Fruit fly (Drosophila melanogaster) whole organism, embryonic: ENCODE measurements around the gene Drsl1.

Source experiments
- Abd-B ChIP-seq: fragments of 200-800 bp; sonication (Bioruptor generic); optimal IDR thresholded peaks from 2 replicates; lab custom pipeline; 2018; ENCODE audit warnings: missing biosample characterization, mild to moderate bottlenecking, missing genetic modification characterization, moderate library complexity
- Ada2b ChIP-seq: fragments of 200-800 bp; sonication (Bioruptor generic); IDR thresholded peaks from 2 replicates; pipeline ENCODE4 v1.3.6; 2022; ENCODE audit warnings: missing biosample characterization, missing genetic modification characterization
- Atf6 ChIP-seq: fragments of 200-800 bp; sonication (Bioruptor generic); IDR thresholded peaks from 2 replicates; pipeline ENCODE4 v1.3.6; 2022; ENCODE audit warnings: missing biosample characterization, missing genetic modification characterization
- Blimp-1 ChIP-seq: fragments of 200-800 bp; sonication (Bioruptor generic); optimal IDR thresholded peaks from 3 replicates; lab custom pipeline; 2018; ENCODE audit warnings: missing biosample characterization, missing genetic modification characterization, mild to moderate bottlenecking, moderate library complexity, missing genetic modification reagents
- CG10321 ChIP-seq: fragments of 200-800 bp; sonication (Bioruptor generic); IDR thresholded peaks from 2 replicates; pipeline ENCODE4 v1.3.6; 2022; ENCODE audit warnings: missing biosample characterization, missing genetic modification characterization
- CG12071 ChIP-seq: fragments of 200-800 bp; sonication (Bioruptor generic); optimal IDR thresholded peaks from 3 replicates; lab custom pipeline; 2018; ENCODE audit warnings: missing biosample characterization, mild to moderate bottlenecking, missing genetic modification characterization
- CG12155 ChIP-seq: fragments of 200-800 bp; sonication (Bioruptor generic); optimal IDR thresholded peaks from 3 replicates; lab custom pipeline; 2016; ENCODE audit warnings: missing biosample characterization, missing genetic modification characterization
- CG12744 ChIP-seq: fragments of 200-800 bp; sonication (Bioruptor generic); optimal IDR thresholded peaks from 2 replicates; lab custom pipeline; 2016; ENCODE audit warnings: missing biosample characterization, missing genetic modification characterization
- CG14667 ChIP-seq: fragments of 200-800 bp; sonication (Bioruptor generic); IDR thresholded peaks from 2 replicates; pipeline ENCODE4 v1.3.6; 2022; ENCODE audit warnings: missing biosample characterization, missing genetic modification characterization
- CG15269 ChIP-seq: fragments of 200-800 bp; sonication (Bioruptor generic); optimal IDR thresholded peaks from 2 replicates; lab custom pipeline; 2018; ENCODE audit warnings: missing biosample characterization, mild to moderate bottlenecking, missing genetic modification characterization, moderate library complexity
- CG1647 ChIP-seq: fragments of 200-800 bp; sonication (Bioruptor generic); optimal IDR thresholded peaks from 3 replicates; lab custom pipeline; 2016; ENCODE audit warnings: missing biosample characterization, missing genetic modification characterization
- CG16863 ChIP-seq: fragments of 200-800 bp; sonication (Bioruptor generic); optimal IDR thresholded peaks from 3 replicates; lab custom pipeline; 2016; ENCODE audit warnings: missing biosample characterization, missing genetic modification characterization
- CG18011 ChIP-seq: fragments of 200-800 bp; sonication (Bioruptor generic); optimal IDR thresholded peaks from 2 replicates; lab custom pipeline; 2017; ENCODE audit warnings: missing biosample characterization, missing genetic modification characterization, mild to moderate bottlenecking, moderate library complexity, missing genotype
- CG33213 ChIP-seq: fragments of 200-800 bp; sonication (Bioruptor generic); optimal IDR thresholded peaks from 3 replicates; lab custom pipeline; 2016; ENCODE audit warnings: missing biosample characterization, missing genetic modification characterization
- CG42726 ChIP-seq: fragments of 200-800 bp; sonication (Bioruptor generic); IDR thresholded peaks from 2 replicates; pipeline ENCODE4 v1.3.6; 2022; ENCODE audit warnings: missing biosample characterization, missing genetic modification characterization; ENCODE audit not compliant: partially characterized antibody
- CG4730 ChIP-seq: fragments of 200-800 bp; sonication (Bioruptor generic); IDR thresholded peaks from 2 replicates; pipeline ENCODE4 v1.3.6; 2022; ENCODE audit warnings: missing biosample characterization, missing genetic modification characterization
- CG7987 ChIP-seq: fragments of 200-800 bp; sonication (Bioruptor generic); optimal IDR thresholded peaks from 2 replicates; lab custom pipeline; 2018; ENCODE audit warnings: missing biosample characterization, mild to moderate bottlenecking, missing genetic modification characterization, moderate library complexity
- CG9609 ChIP-seq: fragments of 200-800 bp; sonication (Bioruptor generic); optimal IDR thresholded peaks from 3 replicates; lab custom pipeline; 2016; ENCODE audit warnings: missing biosample characterization, missing genetic modification characterization
- CG9797 ChIP-seq: fragments of 200-800 bp; sonication (Bioruptor generic); optimal IDR thresholded peaks from 3 replicates; lab custom pipeline; 2018; ENCODE audit warnings: missing biosample characterization, mild to moderate bottlenecking, missing genetic modification characterization
- Chrac-16 ChIP-seq: fragments of 200-800 bp; sonication (Bioruptor generic); optimal IDR thresholded peaks from 3 replicates; lab custom pipeline; 2016; ENCODE audit warnings: missing biosample characterization, missing genetic modification characterization
- Dll ChIP-seq: fragments of 200-800 bp; sonication (Bioruptor generic); IDR thresholded peaks from 4 replicates; pipeline ENCODE4 v1.3.6; 2022; ENCODE audit warnings: missing biosample characterization, missing genetic modification characterization; ENCODE audit not compliant: partially characterized antibody
- HHEX ChIP-seq: fragments of 200-800 bp; sonication (Bioruptor generic); optimal IDR thresholded peaks from 3 replicates; lab custom pipeline; 2017; ENCODE audit warnings: missing biosample characterization, mild to moderate bottlenecking, missing genetic modification characterization, missing genetic modification reagents
- HLH4C ChIP-seq: fragments of 200-800 bp; sonication (Bioruptor generic); IDR thresholded peaks from 3 replicates; pipeline ENCODE4 v1.3.6; 2022; ENCODE audit warnings: missing biosample characterization, missing genetic modification characterization; ENCODE audit not compliant: partially characterized antibody
- MBD-R2 ChIP-seq: fragments of 200-800 bp; sonication (Bioruptor generic); IDR thresholded peaks from 2 replicates; pipeline ENCODE4 v1.3.6; 2022; ENCODE audit warnings: missing biosample characterization, missing genetic modification characterization
- MESR4 ChIP-seq: fragments of 200-800 bp; sonication (Bioruptor generic); optimal IDR thresholded peaks from 2 replicates; lab custom pipeline; 2018; ENCODE audit warnings: missing biosample characterization, mild to moderate bottlenecking, missing genetic modification characterization, moderate library complexity
- Myb ChIP-seq: fragments of 200-800 bp; sonication (Bioruptor generic); optimal IDR thresholded peaks from 2 replicates; lab custom pipeline; 2016; ENCODE audit warnings: missing biosample characterization, missing genetic modification characterization
- Nf-YB ChIP-seq: fragments of 200-800 bp; sonication (Bioruptor generic); optimal IDR thresholded peaks from 3 replicates; lab custom pipeline; 2019; ENCODE audit warnings: missing biosample characterization, mild to moderate bottlenecking, missing genetic modification characterization, moderate library complexity
- Stat92E ChIP-seq, 3 experiments: fragments of >200 bp in 2 of 3; fragments of 200-800 bp in 1 of 3; sonication (Bioruptor generic) in 1 of 3; optimal IDR thresholded peaks; 2 replicates each; lab custom pipeline; 2017 to 2019; ENCODE audit warnings: missing biosample characterization in 3 of 3, missing genetic modification characterization in 3 of 3, mild to moderate bottlenecking in 1 of 3, moderate library complexity in 1 of 3
- Taf1 ChIP-seq: fragments of 200-800 bp; sonication (Bioruptor generic); IDR thresholded peaks from 2 replicates; pipeline ENCODE4 v1.3.6; 2022; ENCODE audit warnings: missing biosample characterization, missing genetic modification characterization
- abd-A ChIP-seq: fragments of 200-800 bp; sonication (Bioruptor generic); optimal IDR thresholded peaks from 3 replicates; lab custom pipeline; 2019; ENCODE audit warnings: missing biosample characterization, mild to moderate bottlenecking, missing genetic modification characterization, moderate library complexity
- chinmo ChIP-seq: fragments of 200-800 bp; sonication (Bioruptor generic); IDR thresholded peaks from 4 replicates; pipeline ENCODE4 v1.3.6; 2022; ENCODE audit warnings: missing biosample characterization, missing genetic modification characterization; ENCODE audit not compliant: partially characterized antibody
- cwo ChIP-seq: fragments of 200-800 bp; sonication (Bioruptor generic); optimal IDR thresholded peaks from 3 replicates; lab custom pipeline; 2017; ENCODE audit warnings: missing biosample characterization, missing genetic modification characterization, mild to moderate bottlenecking, moderate library complexity, missing genetic modification reagents
- dysf ChIP-seq: fragments of 200-800 bp; sonication (Bioruptor generic); IDR thresholded peaks from 3 replicates; pipeline ENCODE4 v1.3.6; 2022; ENCODE audit warnings: missing biosample characterization, missing genetic modification characterization
- ewg ChIP-seq: fragments of 200-800 bp; sonication (Bioruptor generic); optimal IDR thresholded peaks from 3 replicates; lab custom pipeline; 2017; ENCODE audit warnings: mild to moderate bottlenecking, missing biosample characterization, missing genetic modification reagents, missing genetic modification characterization
- grau ChIP-seq: fragments of 200-800 bp; optimal IDR thresholded peaks from 3 replicates; lab custom pipeline; 2019; ENCODE audit warnings: missing biosample characterization, mild to moderate bottlenecking, missing genetic modification characterization, moderate library complexity
- ken ChIP-seq: fragments of 200-800 bp; sonication (Bioruptor generic); IDR thresholded peaks from 3 replicates; pipeline ENCODE4 v1.3.6; 2022; ENCODE audit warnings: missing biosample characterization, missing genetic modification characterization
- nau ChIP-seq: fragments of 200-800 bp; sonication (Bioruptor generic); optimal IDR thresholded peaks from 3 replicates; lab custom pipeline; 2017; ENCODE audit warnings: missing biosample characterization, mild to moderate bottlenecking, missing genetic modification characterization, missing genetic modification reagents
- onecut ChIP-seq: fragments of 200-800 bp; sonication (Bioruptor generic); IDR thresholded peaks from 2 replicates; pipeline ENCODE4 v1.3.6; 2022; ENCODE audit warnings: missing biosample characterization, missing genetic modification characterization
- otp ChIP-seq: fragments of 200-800 bp; sonication (Bioruptor generic); IDR thresholded peaks from 3 replicates; pipeline ENCODE4, ENCODE4 v1.3.6; 2022; ENCODE audit warnings: missing biosample characterization, missing genetic modification characterization
- pita ChIP-seq: fragments of 200-800 bp; sonication (Bioruptor generic); optimal IDR thresholded peaks from 2 replicates; lab custom pipeline; 2017; ENCODE audit warnings: missing biosample characterization, mild to moderate bottlenecking, missing genetic modification characterization
- prd ChIP-seq, 3 experiments: fragments of >200 bp in 2 of 3; fragments of 200-800 bp in 1 of 3; sonication (Bioruptor generic) in 1 of 3; optimal IDR thresholded peaks in 2 of 3; IDR thresholded peaks in 1 of 3; 2 replicates in 2 of 3; 3 replicates in 1 of 3; pipeline versions ENCODE4 v1.3.6 to Lab custom; 2017 to 2022; ENCODE audit warnings: missing biosample characterization in 1 of 3, missing genetic modification characterization in 1 of 3
- pros ChIP-seq: fragments of 200-800 bp; sonication (Bioruptor generic); optimal IDR thresholded peaks from 3 replicates; lab custom pipeline; 2019; ENCODE audit warnings: missing biosample characterization, mild to moderate bottlenecking, missing genetic modification characterization, moderate library complexity
- pzg ChIP-seq: fragments of 200-800 bp; sonication (Bioruptor generic); optimal IDR thresholded peaks from 3 replicates; lab custom pipeline; 2018; ENCODE audit warnings: missing biosample characterization, mild to moderate bottlenecking, missing genetic modification characterization, moderate library complexity
- run ChIP-seq: fragments of 200-800 bp; sonication (Bioruptor generic); optimal IDR thresholded peaks from 3 replicates; lab custom pipeline; 2018; ENCODE audit warnings: missing biosample characterization, mild to moderate bottlenecking, missing genetic modification characterization
- slou ChIP-seq: fragments of 200-800 bp; sonication (Bioruptor generic); optimal IDR thresholded peaks from 3 replicates; lab custom pipeline; 2016; ENCODE audit warnings: missing biosample characterization, missing genetic modification characterization
- slp2 ChIP-seq: fragments of 200-800 bp; sonication (Bioruptor generic); optimal IDR thresholded peaks from 2 replicates; lab custom pipeline; 2016; ENCODE audit warnings: missing biosample characterization, missing genetic modification characterization
- sob ChIP-seq: fragments of 200-800 bp; sonication (Bioruptor generic); IDR thresholded peaks from 2 replicates; pipeline ENCODE4 v1.3.6; 2022; ENCODE audit warnings: missing biosample characterization, missing genetic modification characterization
- stwl ChIP-seq: fragments of 200-800 bp; sonication (Bioruptor generic); optimal IDR thresholded peaks from 3 replicates; lab custom pipeline; 2018; ENCODE audit warnings: missing biosample characterization, mild to moderate bottlenecking, missing genetic modification characterization, moderate library complexity
- unpg ChIP-seq: fragments of 200-800 bp; sonication (Bioruptor generic); optimal IDR thresholded peaks from 3 replicates; lab custom pipeline; 2018; ENCODE audit warnings: missing biosample characterization, mild to moderate bottlenecking, missing genetic modification characterization, moderate library complexity

Gene Drsl1

DNA sequence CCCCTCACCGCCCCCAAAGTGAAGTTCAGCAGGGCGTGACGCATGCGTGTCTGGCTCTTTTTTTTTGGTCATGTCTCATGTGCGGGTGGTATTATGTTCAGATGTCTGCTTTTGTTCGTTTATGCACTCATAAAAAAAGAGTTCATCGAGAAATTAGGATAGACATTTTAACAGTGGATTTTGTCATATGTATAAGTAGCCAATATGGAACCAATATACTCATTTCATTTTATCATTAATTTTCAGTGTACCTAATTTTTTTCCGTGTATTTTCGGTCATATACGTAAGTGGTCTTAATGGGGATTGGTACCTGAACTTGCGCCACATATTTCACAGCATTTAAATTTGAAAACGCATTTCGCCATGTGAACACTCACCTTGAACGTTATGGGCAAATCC is 35.2 kb downstream of the Drsl1 start (continued):
- no peak for TF ChIP-seq prd (optimal IDR thresholded peaks at IDR 0.05; lab: Kevin White, UChicago)
- peak; percentile 65; the same call in 2 of the 3 replicates for TF ChIP-seq prd (GFP tag; IDR thresholded peaks at IDR 0.05; lab: Robert Waterston, UW)
- TF ChIP-seq CG16863 (GFP tag; lab: Kevin White, UChicago): peak; percentile 40
- no peak for TF ChIP-seq Abd-B
- peak; percentile 76 for TF ChIP-seq unpg (GFP tag; lab: Kevin White, UChicago)
- peak; percentile 62; the same call in 2 of the 3 replicates for TF ChIP-seq otp
- TF ChIP-seq MESR4 (GFP tag; lab: Kevin White, UChicago): no peak
- no peak for TF ChIP-seq Taf1
- no peak for TF ChIP-seq pros (GFP tag; lab: Kevin White, UChicago)
- peak; percentile 65 for TF ChIP-seq CG4730 (GFP tag; lab: Robert Waterston, UW)
- peak; percentile 65 for TF ChIP-seq CG12071 (GFP tag; lab: Kevin White, UChicago)
- TF ChIP-seq Ada2b: peak; percentile 73
- TF ChIP-seq CG15269 (tag; lab: Kevin White, UChicago): peak; percentile 65
- no peak for TF ChIP-seq CG9609
- TF ChIP-seq abd-A (tag; lab: Kevin White, UChicago): no peak
- no peak for TF ChIP-seq Nf-YB
- peak; percentile 66 for TF ChIP-seq slp2 (GFP tag; lab: Kevin White, UChicago)
- TF ChIP-seq CG7987 (GFP tag; lab: Kevin White, UChicago): peak; percentile 19
- peak; percentile 33 for TF ChIP-seq CG33213 (GFP tag; lab: Kevin White, UChicago)
- TF ChIP-seq CG12155 (GFP tag; lab: Kevin White, UChicago): peak; percentile 17
- no peak for TF ChIP-seq CG10321
- peak; percentile 6 for TF ChIP-seq CG1647 (GFP tag; lab: Kevin White, UChicago)
- peak; percentile 78 for TF ChIP-seq Blimp-1 (GFP tag; lab: Kevin White, UChicago)
- TF ChIP-seq Myb (GFP tag; lab: Kevin White, UChicago): peak; percentile 4
- TF ChIP-seq CG42726 (GFP tag; lab: Robert Waterston, UW): no peak
- TF ChIP-seq pita (GFP tag; lab: Kevin White, UChicago): no peak
- peak; percentile 72 for TF ChIP-seq sob (GFP tag; lab: Robert Waterston, UW)
- peak; percentile 63 for TF ChIP-seq dysf
- no peak for TF ChIP-seq CG9797 (GFP tag; lab: Kevin White, UChicago)
- no peak for TF ChIP-seq Dll (GFP tag; lab: Robert Waterston, UW)
- TF ChIP-seq Stat92E (GFP tag; optimal IDR thresholded peaks at IDR 0.05; lab: Kevin White, UChicago): no peak
- peak; percentile 29 for TF ChIP-seq cwo
- no peak; the same call in 1 of the 2 replicates for TF ChIP-seq MBD-R2
- peak; percentile 57; the same call in 1 of the 2 replicates for TF ChIP-seq Atf6
- no peak for TF ChIP-seq CG12744 (GFP tag; lab: Kevin White, UChicago)
- TF ChIP-seq pzg (GFP tag; lab: Kevin White, UChicago): no peak
- TF ChIP-seq HLH4C (GFP tag; lab: Robert Waterston, UW): no peak
- TF ChIP-seq Chrac-16 (GFP tag; lab: Kevin White, UChicago): peak; percentile 33
- TF ChIP-seq grau (tag; lab: Kevin White, UChicago): peak; percentile 51
- TF ChIP-seq chinmo (GFP tag; lab: Robert Waterston, UW): no peak
- TF ChIP-seq stwl (tag; lab: Kevin White, UChicago): no peak
- TF ChIP-seq ken (GFP tag; lab: Robert Waterston, UW): peak; percentile 70; the same call in 2 of the 3 replicates
- TF ChIP-seq CG14667 (GFP tag; lab: Robert Waterston, UW): peak; percentile 56
- TF ChIP-seq CG18011: no peak
- TF ChIP-seq HHEX (GFP tag; lab: Kevin White, UChicago): peak; percentile 58
- no peak for TF ChIP-seq run (tag; lab: Kevin White, UChicago)
- TF ChIP-seq nau: no peak
- peak; percentile 14 for TF ChIP-seq ewg (GFP tag; lab: Kevin White, UChicago)
- TF ChIP-seq onecut (GFP tag; lab: Robert Waterston, UW): peak; percentile 30; the same call in 1 of the 2 replicates
- TF ChIP-seq slou (GFP tag; lab: Kevin White, UChicago): no peak
